Fruit fly (Drosophila melanogaster): ENCODE results near the gene RpL9.

RpL9 gene

DNA sequence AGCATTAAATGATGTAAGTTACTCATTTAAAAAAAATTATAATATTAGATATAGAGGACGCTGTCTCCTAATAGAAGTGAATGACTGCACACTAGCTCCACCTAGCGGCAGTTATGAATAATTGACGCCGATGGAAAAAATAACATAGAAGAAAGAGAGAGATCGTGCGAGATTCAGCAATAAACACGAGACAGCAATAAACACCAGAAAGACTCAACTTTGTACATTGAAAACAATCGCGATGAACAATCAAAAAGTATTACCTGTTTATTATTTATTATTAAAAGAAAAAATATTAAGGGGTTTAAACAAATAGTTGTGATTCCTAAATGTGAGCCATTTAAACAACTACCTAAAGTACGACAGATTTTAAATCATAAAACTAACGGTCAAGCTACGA, 17.9 kb downstream of the RpL9 start (continued):
- TF ChIP-seq sqz (GFP tag; optimal IDR thresholded peaks at IDR 0.05) (peak; percentile 76), CG34422 (GFP tag; IDR thresholded peaks at IDR 0.05) (peak; percentile 68), CG2712 (tag; optimal IDR thresholded peaks at IDR 0.05) (peak; percentile 74), lola (GFP tag; optimal IDR thresholded peaks at IDR 0.05) (no peak), CG10543 (GFP tag; optimal IDR thresholded peaks at IDR 0.05) (no peak), stwl (tag; optimal IDR thresholded peaks at IDR 0.05) (peak; percentile 66), CG10321 (GFP tag; IDR thresholded peaks at IDR 0.05) (peak; percentile 72), Blimp-1 (GFP tag; optimal IDR thresholded peaks at IDR 0.05) (no peak), Atf3 (GFP tag; optimal IDR thresholded peaks at IDR 0.05) (no peak), ind (GFP tag; optimal IDR thresholded peaks at IDR 0.05) (peak; percentile 43), HHEX (GFP tag; optimal IDR thresholded peaks at IDR 0.05) (peak; percentile 17), CTCF (GFP tag; optimal IDR thresholded peaks at IDR 0.05) (peak; percentile 97), az2 (GFP tag; optimal IDR thresholded peaks at IDR 0.05) (no peak), crp (GFP tag; optimal IDR thresholded peaks at IDR 0.05) (no peak), CG8359 (GFP tag; optimal IDR thresholded peaks at IDR 0.05; ENCODE audit: borderline replicate concordance) (no peak), zen (tag; optimal IDR thresholded peaks at IDR 0.05) (peak; percentile 40), oc (tag; optimal IDR thresholded peaks at IDR 0.05) (no peak), CG1024 (GFP tag; IDR thresholded peaks at IDR 0.05) (peak; percentile 70), CG2678 (tag; optimal IDR thresholded peaks at IDR 0.05) (peak; percentile 66), Oli (tag; optimal IDR thresholded peaks at IDR 0.05) (no peak), chn (GFP tag; optimal IDR thresholded peaks at IDR 0.05) (no peak), CG17385 (GFP tag; optimal IDR thresholded peaks at IDR 0.05) (no peak), CG10979 (tag; optimal IDR thresholded peaks at IDR 0.05) (peak; percentile 54), dimm (GFP tag; IDR thresholded peaks at IDR 0.05) (peak; percentile 17; the same call in 1 of the 2 replicates), Fer3 (tag; optimal IDR thresholded peaks at IDR 0.05) (peak; percentile 42), Spps (tag; optimal IDR thresholded peaks at IDR 0.05) (peak; percentile 38), trem (tag; optimal IDR thresholded peaks at IDR 0.05) (peak; percentile 18), pnt (GFP tag; optimal IDR thresholded peaks at IDR 0.05) (no peak), CG4820 (GFP tag; optimal IDR thresholded peaks at IDR 0.05) (peak; percentile 38), Ptx1 (GFP tag; IDR thresholded peaks at IDR 0.05) (no peak), CG15269 (tag; optimal IDR thresholded peaks at IDR 0.05) (no peak), CG12299 (tag; optimal IDR thresholded peaks at IDR 0.05) (no peak), lov (optimal IDR thresholded peaks at IDR 0.05) (no peak), lov (GFP tag; IDR thresholded peaks at IDR 0.05) (no peak), hth (optimal IDR thresholded peaks at IDR 0.05) (no peak), peb (GFP tag; IDR thresholded peaks at IDR 0.05) (peak; percentile 36; the same call in 1 of the 2 replicates), CG6254 (GFP tag; optimal IDR thresholded peaks at IDR 0.05) (peak; percentile 30), Mad (GFP tag; optimal IDR thresholded peaks at IDR 0.05) (no peak), CG3838 (GFP tag; optimal IDR thresholded peaks at IDR 0.05) (no peak), vvl (GFP tag; IDR thresholded peaks at IDR 0.05) (0 out of 2 replicates have a peak, but pooled peaks have one; percentile 28), CG15514 (GFP tag; optimal IDR thresholded peaks at IDR 0.05) (no peak), Dad (GFP tag; optimal IDR thresholded peaks at IDR 0.05) (no peak), CG9876 (GFP tag; optimal IDR thresholded peaks at IDR 0.05) (no peak), CG7963 (GFP tag; IDR thresholded peaks at IDR 0.05; ENCODE audit: partially characterized antibody) (no peak), CG1233 (GFP tag; optimal IDR thresholded peaks at IDR 0.05) (peak; percentile 14), eve (GFP tag; optimal IDR thresholded peaks at IDR 0.05) (no peak), CG13287 (GFP tag; IDR thresholded peaks at IDR 0.05; ENCODE audit: partially characterized antibody) (no peak; the same call in 1 of the 2 replicates), bcd (GFP tag; optimal IDR thresholded peaks at IDR 0.05) (peak; percentile 27), ase (GFP tag; IDR thresholded peaks at IDR 0.05) (peak; percentile 61; the same call in 2 of the 3 replicates), CG33213 (GFP tag; optimal IDR thresholded peaks at IDR 0.05) (peak; percentile 13), Ssrp (tag; optimal IDR thresholded peaks at IDR 0.05) (no peak)

All from whole organism, embryonic.